Worm (Caenorhabditis elegans): ENCODE data around the gene R08A2.2.

- TF ChIP-seq ces-1 (GFP tag; optimal IDR thresholded peaks at IDR 0.05) (no peak), sptf-1 (tag; optimal IDR thresholded peaks at IDR 0.05) (no peak), flh-1 (GFP tag; optimal IDR thresholded peaks at IDR 0.05) (no peak), nhr-237 (tag; optimal IDR thresholded peaks at IDR 0.05) (no peak), drap-1 (GFP tag; optimal IDR thresholded peaks at IDR 0.05) (no peak), nhr-76 (tag; optimal IDR thresholded peaks at IDR 0.05) (no peak), nhr-28 (tag; optimal IDR thresholded peaks at IDR 0.05) (no peak), elt-3 (tag; optimal IDR thresholded peaks at IDR 0.05) (no peak), lin-13 (tag; optimal IDR thresholded peaks at IDR 0.05) (no peak), nhr-12 (tag; optimal IDR thresholded peaks at IDR 0.05) (no peak), snpc-4 (tag; optimal IDR thresholded peaks at IDR 0.05) (no peak), bed-3 (GFP tag; optimal IDR thresholded peaks at IDR 0.05) (no peak), ham-2 (GFP tag; optimal IDR thresholded peaks at IDR 0.05) (no peak), unc-62 (GFP tag; optimal IDR thresholded peaks at IDR 0.05) (peak; percentile 32)
Observed at ce11 chrV:14695713-14696112, 19.8 kb downstream of the R08A2.2 start.
